Fruit fly (Drosophila melanogaster) whole organism, pupa: ENCODE data around the gene Rpn7.

Experiments used
- CG10348 ChIP-seq: fragments of 200-800 bp; sonication (Bioruptor generic); IDR thresholded peaks from 2 replicates; pipeline ENCODE4 v1.3.6; 2022; ENCODE audit warnings: missing biosample characterization, missing genetic modification characterization
- CG12605 ChIP-seq: fragments of 200-800 bp; sonication (Bioruptor generic); IDR thresholded peaks from 2 replicates; pipeline ENCODE4 v1.3.6; 2022; ENCODE audit warnings: missing biosample characterization, missing genetic modification characterization
- CG13204 ChIP-seq: fragments of 200-800 bp; sonication (Bioruptor generic); optimal IDR thresholded peaks from 2 replicates; lab custom pipeline; 2018; ENCODE audit warnings: missing biosample characterization, mild to moderate bottlenecking, missing genetic modification characterization, moderate library complexity
- CG14655 ChIP-seq: fragments of 200-800 bp; sonication (Bioruptor generic); optimal IDR thresholded peaks from 3 replicates; lab custom pipeline; 2017; ENCODE audit warnings: mild to moderate bottlenecking, missing biosample characterization, missing genetic modification reagents, missing genetic modification characterization
- CG15710 ChIP-seq: fragments of 200-800 bp; sonication (Bioruptor generic); optimal IDR thresholded peaks from 2 replicates; lab custom pipeline; 2018; ENCODE audit warnings: missing biosample characterization, mild to moderate bottlenecking, missing genetic modification characterization, moderate library complexity
- CG17806 ChIP-seq: fragments of 200-800 bp; sonication (Bioruptor generic); optimal IDR thresholded peaks from 2 replicates; lab custom pipeline; 2018; ENCODE audit warnings: missing biosample characterization, mild to moderate bottlenecking, missing genetic modification characterization, moderate library complexity
- CG32121 ChIP-seq: fragments of 200-800 bp; sonication (Bioruptor generic); IDR thresholded peaks from 2 replicates; pipeline ENCODE4 v1.3.6; 2022; ENCODE audit warnings: missing biosample characterization, missing genetic modification characterization
- CG34367 ChIP-seq: fragments of 200-800 bp; sonication (Bioruptor generic); optimal IDR thresholded peaks from 2 replicates; lab custom pipeline; 2018; ENCODE audit warnings: missing biosample characterization, mild to moderate bottlenecking, missing genetic modification characterization
- CG4496 ChIP-seq: fragments of 200-800 bp; sonication (Bioruptor generic); IDR thresholded peaks from 3 replicates; pipeline ENCODE4 v1.3.6; 2022; ENCODE audit warnings: missing biosample characterization, missing genetic modification characterization
- CG8159 ChIP-seq: fragments of 200-800 bp; sonication (Bioruptor generic); optimal IDR thresholded peaks from 3 replicates; lab custom pipeline; 2018; ENCODE audit warnings: missing biosample characterization, mild to moderate bottlenecking, missing genetic modification characterization, moderate library complexity
- CG8301 ChIP-seq: fragments of 200-800 bp; sonication (Bioruptor generic); optimal IDR thresholded peaks from 2 replicates; lab custom pipeline; 2018; ENCODE audit warnings: missing biosample characterization, mild to moderate bottlenecking, missing genetic modification characterization
- CG9948 ChIP-seq: fragments of 200-800 bp; sonication (Bioruptor generic); optimal IDR thresholded peaks from 2 replicates; lab custom pipeline; 2018; ENCODE audit warnings: missing biosample characterization, mild to moderate bottlenecking, missing genetic modification characterization, moderate library complexity
- D1 ChIP-seq: fragments of 200-800 bp; sonication (Bioruptor generic); optimal IDR thresholded peaks from 2 replicates; lab custom pipeline; 2018; ENCODE audit warnings: missing biosample characterization, mild to moderate bottlenecking, missing genetic modification characterization, moderate library complexity
- EcR ChIP-seq: fragments of 200-800 bp; sonication (Bioruptor generic); optimal IDR thresholded peaks from 3 replicates; lab custom pipeline; 2019; ENCODE audit warnings: missing biosample characterization, missing genetic modification characterization, mild to moderate bottlenecking, moderate library complexity, missing genetic modification reagents
- Ets98B ChIP-seq: fragments of 200-800 bp; sonication (Bioruptor generic); IDR thresholded peaks from 2 replicates; pipeline ENCODE4 v1.3.6; 2022; ENCODE audit warnings: missing biosample characterization, missing genetic modification characterization
- Pif1A ChIP-seq: fragments of 200-800 bp; sonication (Bioruptor generic); optimal IDR thresholded peaks from 3 replicates; lab custom pipeline; 2016; ENCODE audit warnings: missing biosample characterization, missing genetic modification characterization
- Pif1B ChIP-seq: fragments of 200-800 bp; sonication (Bioruptor generic); optimal IDR thresholded peaks from 3 replicates; lab custom pipeline; 2016; ENCODE audit warnings: missing biosample characterization, missing genetic modification characterization
- Snoo ChIP-seq: fragments of 200-800 bp; sonication (Bioruptor generic); optimal IDR thresholded peaks from 3 replicates; lab custom pipeline; 2017; ENCODE audit warnings: missing biosample characterization, mild to moderate bottlenecking, missing genetic modification characterization, inconsistent platforms
- fd96Ca ChIP-seq: fragments of 200-800 bp; sonication (Bioruptor generic); IDR thresholded peaks from 3 replicates; pipeline ENCODE4 v1.3.6; 2022; ENCODE audit warnings: missing biosample characterization, missing genetic modification characterization
- gl ChIP-seq: fragments of 200-800 bp; sonication (Bioruptor generic); optimal IDR thresholded peaks from 2 replicates; lab custom pipeline; 2018; ENCODE audit warnings: missing biosample characterization, mild to moderate bottlenecking, missing genetic modification characterization
- rn ChIP-seq: fragments of 200-800 bp; sonication (Bioruptor generic); IDR thresholded peaks from 2 replicates; pipeline ENCODE4 v1.3.6; 2022; ENCODE audit warnings: missing biosample characterization, missing genetic modification characterization

Rpn7 gene

dm6 chr3R:22446493-22446892, 15.4 kb downstream of the Rpn7 start, which contains the start of gene CG12499:
CG12499 (minus strand) TSS chr3R:22446587.
- TF ChIP-seq CG8301 (tag; lab: Kevin White, UChicago) (no peak), CG17806 (no peak), EcR (no peak), CG9948 (tag; lab: Kevin White, UChicago) (no peak), CG8159 (tag; lab: Kevin White, UChicago) (no peak), rn (no peak), CG4496 (GFP tag; lab: Robert Waterston, UW) (no peak), CG13204 (GFP tag; lab: Kevin White, UChicago) (no peak), CG14655 (GFP tag; lab: Kevin White, UChicago) (no peak), Pif1B (GFP tag; lab: Kevin White, UChicago) (no peak), CG15710 (tag; lab: Kevin White, UChicago) (no peak), D1 (tag; lab: Kevin White, UChicago) (no peak), Ets98B (GFP tag; lab: Robert Waterston, UW) (no peak), CG34367 (tag; lab: Kevin White, UChicago) (no peak), gl (tag; lab: Kevin White, UChicago) (no peak), CG10348 (GFP tag; lab: Robert Waterston, UW) (no peak), Snoo (no peak), Pif1A (GFP tag; lab: Kevin White, UChicago) (no peak)

dm6 chr3R:22438301-22438700, 23.6 kb downstream of the Rpn7 start:
- TF ChIP-seq CG32121 (GFP tag; lab: Robert Waterston, UW) (no peak), fd96Ca (GFP tag; lab: Robert Waterston, UW) (no peak), CG14655 (GFP tag; lab: Kevin White, UChicago) (no peak), CG17806 (no peak), EcR (no peak), CG10348 (GFP tag; lab: Robert Waterston, UW) (no peak), Pif1B (GFP tag; lab: Kevin White, UChicago) (no peak), CG4496 (GFP tag; lab: Robert Waterston, UW) (no peak), Snoo (no peak), CG9948 (tag; lab: Kevin White, UChicago) (no peak), CG8301 (tag; lab: Kevin White, UChicago) (no peak)

- TF ChIP-seq CG15710 (tag; lab: Kevin White, UChicago) (no peak), CG32121 (GFP tag; lab: Robert Waterston, UW) (no peak), CG10348 (GFP tag; lab: Robert Waterston, UW) (no peak), CG8159 (tag; lab: Kevin White, UChicago) (no peak), Pif1A (GFP tag; lab: Kevin White, UChicago) (no peak), D1 (tag; lab: Kevin White, UChicago) (no peak), CG13204 (GFP tag; lab: Kevin White, UChicago) (no peak), CG12605 (GFP tag; lab: Robert Waterston, UW) (no peak)
These were observed 25.8 kb downstream of the Rpn7 start, which contains the start of gene CG13847 for dm6 chr3R:22436050-22436449. CG13847 (minus strand) TSS chr3R:22436150.

- no peak for TF ChIP-seq CG32121 (GFP tag; lab: Robert Waterston, UW)
- TF ChIP-seq CG4496 (GFP tag; lab: Robert Waterston, UW), result no peak
- TF ChIP-seq gl (tag; lab: Kevin White, UChicago), result no peak
- TF ChIP-seq Snoo, result no peak
- no peak for TF ChIP-seq CG34367 (tag; lab: Kevin White, UChicago)
- TF ChIP-seq fd96Ca (GFP tag; lab: Robert Waterston, UW), result no peak
- no peak for TF ChIP-seq CG8159 (tag; lab: Kevin White, UChicago)
- TF ChIP-seq EcR, result no peak
- no peak for TF ChIP-seq Pif1A (GFP tag; lab: Kevin White, UChicago)
- TF ChIP-seq Pif1B (GFP tag; lab: Kevin White, UChicago), result no peak
- no peak for TF ChIP-seq CG13204 (GFP tag; lab: Kevin White, UChicago)
- TF ChIP-seq rn, result no peak
- no peak for TF ChIP-seq CG17806
- no peak for TF ChIP-seq D1 (tag; lab: Kevin White, UChicago)
- no peak for TF ChIP-seq CG14655 (GFP tag; lab: Kevin White, UChicago)
- no peak for TF ChIP-seq CG9948 (tag; lab: Kevin White, UChicago)
- no peak for TF ChIP-seq CG12605 (GFP tag; lab: Robert Waterston, UW)
- no peak for TF ChIP-seq CG8301 (tag; lab: Kevin White, UChicago)
These were observed 29.6 kb downstream of the Rpn7 start for dm6 chr3R:22432200-22432804.

DNA sequence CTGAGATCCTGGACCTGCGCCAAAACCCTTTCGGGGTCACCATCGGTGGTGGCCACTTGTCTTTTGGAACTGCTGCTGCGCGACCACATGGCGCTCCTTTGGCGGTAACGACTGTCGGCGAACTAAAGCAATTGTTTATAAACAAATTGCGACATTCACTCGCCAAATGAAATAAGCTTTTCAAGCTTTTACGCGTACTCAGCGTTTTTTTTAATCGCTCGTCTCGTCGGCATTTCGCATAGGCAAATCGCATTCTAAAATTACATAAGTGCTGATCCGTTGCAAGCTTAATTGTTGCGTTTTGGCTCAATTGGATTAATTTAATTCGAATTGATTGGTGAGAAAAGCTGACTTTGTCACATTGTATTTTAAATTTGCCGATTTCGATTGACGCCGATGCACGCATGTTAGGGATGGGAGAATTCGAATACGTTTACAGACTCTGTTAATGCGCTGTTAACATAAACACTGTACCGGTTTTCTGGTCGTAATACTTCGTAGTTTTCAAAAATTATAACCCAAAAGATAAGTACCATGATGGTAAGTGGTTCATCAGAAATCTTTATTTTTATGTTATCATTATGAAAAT, 37.2 kb downstream of the Rpn7 start, which contains the start of gene pinta:
pinta (minus strand) TSS at position 328 of the 589 bp plus-strand sequence.
- TF ChIP-seq Pif1A (GFP tag; lab: Kevin White, UChicago) (no peak), Ets98B (GFP tag; lab: Robert Waterston, UW) (no peak), CG12605 (GFP tag; lab: Robert Waterston, UW) (no peak), Pif1B (GFP tag; lab: Kevin White, UChicago) (no peak), CG4496 (GFP tag; lab: Robert Waterston, UW) (no peak), CG32121 (GFP tag; lab: Robert Waterston, UW) (no peak), CG8159 (tag; lab: Kevin White, UChicago) (no peak), CG9948 (tag; lab: Kevin White, UChicago) (no peak), gl (tag; lab: Kevin White, UChicago) (no peak), fd96Ca (GFP tag; lab: Robert Waterston, UW) (no peak)
